Worm (Caenorhabditis elegans) whole organism, L4/young adult: ENCODE measurements around the gene polg-1.

ENCODE experiments used
- W03F9.2 ChIP-seq: fragments of 150-350 bp; optimal IDR thresholded peaks from 2 replicates; lab custom pipeline; 2014; ENCODE audit warnings: missing biosample characterization, missing genetic modification characterization
- dao-5 ChIP-seq: sonication (generic microtip); optimal IDR thresholded peaks from 2 replicates; lab custom pipeline; 2016; ENCODE audit warnings: missing genotype, missing genetic modification characterization, moderate library complexity, missing compliant biosample characterization
- him-1 ChIP-seq: sonication (generic microtip); optimal IDR thresholded peaks from 2 replicates; lab custom pipeline; 2016; ENCODE audit warnings: missing genotype, missing genetic modification reagents, missing genetic modification characterization, missing compliant biosample characterization

ce11 chrII:12214562-12214961 is 14.8 kb upstream of the polg-1 start:
- TF ChIP-seq dao-5 (tag; lab: Kevin White, UChicago) (no peak), W03F9.2 (tag; lab: Kevin White, UChicago) (no peak), him-1 (tag; lab: Kevin White, UChicago) (no peak)
